Worm (Caenorhabditis elegans) whole organism, late embryonic: Measurements from ENCODE around the gene F18A11.3.

ENCODE experiments used
- F13H6.1 ChIP-seq: sonication (generic microtip); optimal IDR thresholded peaks from 2 replicates; lab custom pipeline; 2016; ENCODE audit warnings: missing genetic modification characterization, missing compliant biosample characterization
- ama-1 ChIP-seq: fragments of 150-350 bp; optimal IDR thresholded peaks from 2 replicates; lab custom pipeline; 2014
- ceh-9 ChIP-seq: sonication (generic microtip); optimal IDR thresholded peaks from 2 replicates; lab custom pipeline; 2016; ENCODE audit warnings: mild to moderate bottlenecking, missing genetic modification characterization, inconsistent platforms, missing compliant biosample characterization
- che-1 ChIP-seq: sonication (generic microtip); optimal IDR thresholded peaks from 2 replicates; lab custom pipeline; 2016; ENCODE audit warnings: mild to moderate bottlenecking, missing genetic modification characterization, missing compliant biosample characterization
- ets-4 ChIP-seq: sonication (generic microtip); optimal IDR thresholded peaks from 2 replicates; lab custom pipeline; 2016; ENCODE audit warnings: missing genetic modification characterization, missing compliant biosample characterization
- fkh-6 ChIP-seq: sonication (generic microtip); optimal IDR thresholded peaks from 2 replicates; lab custom pipeline; 2016; ENCODE audit warnings: missing genetic modification characterization, missing compliant biosample characterization
- lim-6 ChIP-seq: sonication (generic microtip); optimal IDR thresholded peaks from 2 replicates; lab custom pipeline; 2016; ENCODE audit warnings: missing genetic modification characterization, missing compliant biosample characterization
- nhr-232 ChIP-seq: sonication (generic microtip); optimal IDR thresholded peaks from 2 replicates; lab custom pipeline; 2016; ENCODE audit warnings: missing genetic modification characterization, missing compliant biosample characterization
- pag-3 ChIP-seq: sonication (generic microtip); optimal IDR thresholded peaks from 2 replicates; lab custom pipeline; 2016; ENCODE audit warnings: missing compliant biosample characterization, missing genetic modification characterization, borderline replicate concordance
- unc-55 ChIP-seq: sonication (generic microtip); optimal IDR thresholded peaks from 2 replicates; lab custom pipeline; 2017; ENCODE audit warnings: missing biosample characterization, missing genetic modification reagents, missing genetic modification characterization

- TF ChIP-seq F13H6.1 (tag; lab: Kevin White, UChicago) (no peak), pag-3 (tag; lab: Kevin White, UChicago) (no peak), nhr-232 (tag; lab: Kevin White, UChicago) (no peak), ceh-9 (no peak), unc-55 (no peak), fkh-6 (no peak), ets-4 (tag; lab: Kevin White, UChicago) (no peak), lim-6 (tag; lab: Kevin White, UChicago) (no peak), ama-1 (lab: Kevin White, UChicago) (no peak), che-1 (tag; lab: Kevin White, UChicago) (no peak)
These were observed 49.3 kb upstream of the F18A11.3 start for ce11 chrII:13085951-13086350.
